Worm (Caenorhabditis elegans) whole organism, L2 larva: Measurements from ENCODE around the gene F14B8.4.

Source experiments
- ama-1 ChIP-seq: fragments of 150-350 bp; optimal IDR thresholded peaks from 2 replicates; lab custom pipeline; 2018; ENCODE audit warnings: inconsistent platforms
- elt-1 ChIP-seq: fragments of 150-350 bp; optimal IDR thresholded peaks from 2 replicates; lab custom pipeline; 2014; ENCODE audit warnings: missing biosample characterization, missing genetic modification characterization
- fos-1 ChIP-seq: fragments of 150-350 bp; optimal IDR thresholded peaks from 2 replicates; lab custom pipeline; 2014; ENCODE audit warnings: missing biosample characterization, missing genetic modification characterization
- lin-13 ChIP-seq: fragments of 150-350 bp; optimal IDR thresholded peaks from 2 replicates; lab custom pipeline; 2014; ENCODE audit warnings: missing biosample characterization, missing genetic modification reagents, missing genetic modification characterization
- lsy-2 ChIP-seq, 2 experiments: fragments of 150-350 bp in 1 of 2; sonication (generic microtip) in 1 of 2; optimal IDR thresholded peaks; 2 replicates each; lab custom pipeline; 2014 to 2017; ENCODE audit warnings: missing biosample characterization in 2 of 2, missing genetic modification characterization in 2 of 2
- mdl-1 ChIP-seq, 2 experiments: fragments of 150-350 bp in 1 of 2; sonication (generic microtip) in 1 of 2; optimal IDR thresholded peaks; 2 replicates each; lab custom pipeline; 2017; ENCODE audit warnings: missing biosample characterization in 2 of 2, missing genetic modification characterization in 2 of 2
- nhr-10 ChIP-seq: sonication (generic microtip); optimal IDR thresholded peaks from 2 replicates; lab custom pipeline; 2017; ENCODE audit warnings: missing biosample characterization, missing genetic modification characterization
- unc-62 ChIP-seq: fragments of 150-350 bp; optimal IDR thresholded peaks from 2 replicates; lab custom pipeline; 2014; ENCODE audit warnings: missing biosample characterization, missing genetic modification reagents, missing genetic modification characterization
- zag-1 ChIP-seq: fragments of 150-350 bp; optimal IDR thresholded peaks from 2 replicates; lab custom pipeline; 2014; ENCODE audit warnings: missing biosample characterization, missing genetic modification characterization

DNA sequence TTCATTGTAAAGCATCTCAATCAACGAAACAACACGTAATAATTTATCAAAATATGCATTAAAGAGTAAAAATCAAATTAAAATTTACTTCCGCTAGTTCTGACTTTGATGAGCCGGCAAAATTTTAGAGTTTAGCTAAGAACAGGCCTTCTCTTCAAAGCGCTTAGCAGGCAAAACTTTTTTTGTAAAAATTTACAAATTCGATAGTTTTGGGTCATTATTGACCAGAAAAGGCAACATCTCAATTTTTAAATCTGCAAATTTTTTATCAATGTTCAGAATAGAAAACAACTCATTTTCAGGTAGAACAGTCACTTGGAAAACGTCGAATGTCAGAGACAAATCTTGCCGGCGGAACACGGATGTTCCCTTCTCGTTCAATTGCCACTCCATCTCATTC is 38.0 kb upstream of the F14B8.4 start:
- TF ChIP-seq ama-1 (lab: Kevin White, UChicago) (no peak), nhr-10 (tag; lab: Kevin White, UChicago) (no peak), lsy-2 (tag; optimal IDR thresholded peaks at IDR 0.05; lab: Kevin White, UChicago) (no peak), lin-13 (no peak), elt-1 (tag; lab: Kevin White, UChicago) (no peak), mdl-1 (tag; optimal IDR thresholded peaks at IDR 0.05; lab: Kevin White, UChicago) (no peak), fos-1 (tag; lab: Kevin White, UChicago) (no peak), zag-1 (tag; lab: Kevin White, UChicago) (no peak), unc-62 (GFP tag; lab: Kevin White, UChicago) (no peak)
